Fruit fly (Drosophila melanogaster) whole organism, prepupa: ENCODE data around the gene CG46462.

Experiments used
- Blimp-1 ChIP-seq: fragments of 200-800 bp; sonication (Bioruptor generic); optimal IDR thresholded peaks from 3 replicates; lab custom pipeline; 2017; ENCODE audit warnings: missing biosample characterization, missing genetic modification characterization, mild to moderate bottlenecking, moderate library complexity, missing genetic modification reagents
- CG10631 ChIP-seq: fragments of 200-800 bp; sonication (Bioruptor generic); optimal IDR thresholded peaks from 2 replicates; lab custom pipeline; 2016; ENCODE audit warnings: missing biosample characterization, missing genetic modification characterization
- CG10669 ChIP-seq: fragments of 200-800 bp; sonication (Bioruptor generic); optimal IDR thresholded peaks from 3 replicates; lab custom pipeline; 2018; ENCODE audit warnings: missing biosample characterization, mild to moderate bottlenecking, missing genetic modification characterization, moderate library complexity
- CG11902 ChIP-seq: fragments of 200-800 bp; sonication (Bioruptor generic); optimal IDR thresholded peaks from 3 replicates; lab custom pipeline; 2016; ENCODE audit warnings: missing biosample characterization, missing genetic modification characterization
- CG15336 ChIP-seq: fragments of 200-800 bp; sonication (Bioruptor generic); IDR thresholded peaks from 2 replicates; pipeline ENCODE4 v1.3.6; 2022; ENCODE audit warnings: missing biosample characterization, missing genetic modification characterization
- CG1621 ChIP-seq: fragments of 200-800 bp; sonication (Bioruptor generic); optimal IDR thresholded peaks from 3 replicates; lab custom pipeline; 2018; ENCODE audit warnings: missing biosample characterization, mild to moderate bottlenecking, missing genetic modification characterization
- CG3032 ChIP-seq: fragments of 200-800 bp; optimal IDR thresholded peaks from 2 replicates; lab custom pipeline; 2019; ENCODE audit warnings: missing biosample characterization, mild to moderate bottlenecking, missing genetic modification characterization, moderate library complexity
- CG34406 ChIP-seq: fragments of 200-800 bp; sonication (Bioruptor generic); optimal IDR thresholded peaks from 3 replicates; lab custom pipeline; 2016; ENCODE audit warnings: missing biosample characterization, missing genetic modification characterization
- CG6163 ChIP-seq: fragments of 200-800 bp; sonication (Bioruptor generic); IDR thresholded peaks from 3 replicates; pipeline ENCODE4 v1.3.6; 2022; ENCODE audit warnings: missing biosample characterization, missing genetic modification characterization
- CG6276 ChIP-seq: fragments of 200-800 bp; sonication (Bioruptor generic); optimal IDR thresholded peaks from 2 replicates; lab custom pipeline; 2017; ENCODE audit warnings: missing biosample characterization, mild to moderate bottlenecking, missing genetic modification characterization
- CG6792 ChIP-seq: fragments of 200-800 bp; sonication (Bioruptor generic); optimal IDR thresholded peaks from 3 replicates; lab custom pipeline; 2016; ENCODE audit warnings: missing biosample characterization, missing genetic modification characterization
- CG6808 ChIP-seq: fragments of 200-800 bp; sonication (Bioruptor generic); optimal IDR thresholded peaks from 3 replicates; lab custom pipeline; 2017; ENCODE audit warnings: missing biosample characterization, missing genetic modification characterization, mild to moderate bottlenecking, moderate library complexity, missing genetic modification reagents
- CG6854 ChIP-seq: fragments of 200-800 bp; sonication (Bioruptor generic); optimal IDR thresholded peaks from 2 replicates; lab custom pipeline; 2017; ENCODE audit warnings: missing biosample characterization, mild to moderate bottlenecking, missing genetic modification characterization
- CG7368 ChIP-seq: fragments of 200-800 bp; sonication (Bioruptor generic); optimal IDR thresholded peaks from 3 replicates; lab custom pipeline; 2016; ENCODE audit warnings: missing biosample characterization, missing genetic modification characterization
- Eip78C ChIP-seq: fragments of 200-800 bp; sonication (Bioruptor generic); peaks from one replicate; lab custom pipeline; 2016; ENCODE audit warnings: missing biosample characterization, missing genetic modification characterization
- Ets96B ChIP-seq: fragments of 200-800 bp; optimal IDR thresholded peaks from 2 replicates; lab custom pipeline; 2019; ENCODE audit warnings: missing biosample characterization, mild to moderate bottlenecking, missing genetic modification characterization, moderate library complexity
- Hr38 ChIP-seq: sonication (Bioruptor generic); optimal IDR thresholded peaks from 2 replicates; lab custom pipeline; 2016; ENCODE audit warnings: missing biosample characterization, missing genetic modification characterization
- Lpt ChIP-seq: fragments of 200-800 bp; sonication (Bioruptor generic); optimal IDR thresholded peaks from 3 replicates; lab custom pipeline; 2016; ENCODE audit warnings: missing biosample characterization, missing genetic modification characterization
- Met ChIP-seq: fragments of 200-800 bp; sonication (Bioruptor generic); optimal IDR thresholded peaks from 3 replicates; lab custom pipeline; 2016; ENCODE audit warnings: missing biosample characterization, missing genetic modification characterization
- Smox ChIP-seq: fragments of 200-800 bp; sonication (Bioruptor generic); optimal IDR thresholded peaks from 3 replicates; lab custom pipeline; 2016; ENCODE audit warnings: missing biosample characterization, missing genetic modification characterization
- Sox14 ChIP-seq: fragments of 200-800 bp; sonication (Bioruptor generic); optimal IDR thresholded peaks from 3 replicates; lab custom pipeline; 2016; ENCODE audit warnings: missing biosample characterization, missing genetic modification characterization
- achi ChIP-seq: fragments of 200-800 bp; sonication (Bioruptor generic); optimal IDR thresholded peaks from 3 replicates; lab custom pipeline; 2016; ENCODE audit warnings: missing biosample characterization, missing genetic modification characterization
- dac ChIP-seq: fragments of 200-800 bp; sonication (Bioruptor generic); optimal IDR thresholded peaks from 2 replicates; lab custom pipeline; 2017; ENCODE audit warnings: missing biosample characterization, mild to moderate bottlenecking, missing genetic modification characterization
- dsx ChIP-seq: fragments of 200-800 bp; optimal IDR thresholded peaks from 3 replicates; lab custom pipeline; 2019; ENCODE audit warnings: missing biosample characterization, mild to moderate bottlenecking, missing genetic modification characterization, moderate library complexity; ENCODE audit not compliant: poor library complexity, severe bottlenecking
- eg ChIP-seq: fragments of 200-800 bp; sonication (Bioruptor generic); IDR thresholded peaks from 3 replicates; pipeline ENCODE4 v1.3.6; 2022; ENCODE audit warnings: missing biosample characterization, missing genetic modification characterization
- esn ChIP-seq: fragments of 200-800 bp; sonication (Bioruptor generic); optimal IDR thresholded peaks from 2 replicates; lab custom pipeline; 2016; ENCODE audit warnings: missing biosample characterization, mild to moderate bottlenecking, missing genetic modification characterization, moderate library complexity
- fkh ChIP-seq: fragments of 200-800 bp; sonication (Bioruptor generic); optimal IDR thresholded peaks from 3 replicates; lab custom pipeline; 2017; ENCODE audit warnings: missing biosample characterization, mild to moderate bottlenecking, missing genetic modification characterization, moderate library complexity
- lz ChIP-seq: fragments of 200-800 bp; sonication (Bioruptor generic); optimal IDR thresholded peaks from 3 replicates; lab custom pipeline; 2016; ENCODE audit warnings: missing biosample characterization, missing genetic modification characterization
- ss ChIP-seq, 2 experiments: fragments of 200-800 bp; sonication (Bioruptor generic); optimal IDR thresholded peaks; 2 replicates in 1 of 2; 3 replicates in 1 of 2; lab custom pipeline; 2017 to 2018; ENCODE audit warnings: mild to moderate bottlenecking in 2 of 2, missing biosample characterization in 2 of 2, missing genetic modification characterization in 2 of 2, moderate library complexity in 1 of 2
- topi ChIP-seq: fragments of 200-800 bp; sonication (Bioruptor generic); optimal IDR thresholded peaks from 3 replicates; lab custom pipeline; 2016; ENCODE audit warnings: missing biosample characterization, missing genetic modification characterization
- vri ChIP-seq: fragments of 200-800 bp; sonication (Bioruptor generic); optimal IDR thresholded peaks from 3 replicates; lab custom pipeline; 2016; ENCODE audit warnings: missing biosample characterization, mild to moderate bottlenecking, missing genetic modification characterization

The CG46462 gene

dm6 chr3L:19908201-19909127 lies 23.0 kb upstream of the CG46462 start:
- peak; percentile 39; the same call in 1 of the 3 replicates for TF ChIP-seq eg (GFP tag; lab: Robert Waterston, UW)
- TF ChIP-seq Blimp-1 (GFP tag; lab: Kevin White, UChicago) = peak; percentile 40
- peak; percentile 61; the same call in 2 of the 3 replicates for TF ChIP-seq CG6163 (GFP tag; lab: Robert Waterston, UW)
- TF ChIP-seq dac (GFP tag; lab: Kevin White, UChicago) = no peak
- no peak for TF ChIP-seq CG10631 (GFP tag; lab: Kevin White, UChicago)
- peak in 1 of 2 experiments; percentile 4 for TF ChIP-seq ss (GFP tag; optimal IDR thresholded peaks at IDR 0.05; lab: Kevin White, UChicago)
- TF ChIP-seq CG6792 (GFP tag; lab: Kevin White, UChicago) = no peak
- TF ChIP-seq vri (GFP tag; lab: Kevin White, UChicago) = peak; percentile 65
- peak; percentile 9 for TF ChIP-seq CG6808
- no peak for TF ChIP-seq CG1621 (tag; lab: Kevin White, UChicago)
- peak; percentile 11 for TF ChIP-seq Lpt (GFP tag; lab: Kevin White, UChicago)
- no peak for TF ChIP-seq topi (GFP tag; lab: Kevin White, UChicago)
- no peak for TF ChIP-seq CG11902 (GFP tag; lab: Kevin White, UChicago)
- TF ChIP-seq CG15336 (GFP tag; lab: Robert Waterston, UW) = 0 out of 2 replicates have a peak, but pooled peaks have one; percentile 13
- TF ChIP-seq Hr38 (GFP tag; lab: Kevin White, UChicago) = no peak
- TF ChIP-seq, all 60 proteins: peak for 8

dm6 chr3L:19909234-19910053 lies 22.0 kb upstream of the CG46462 start:
- TF ChIP-seq CG6792 (GFP tag; lab: Kevin White, UChicago) (peak; percentile 5), CG6276 (GFP tag; lab: Kevin White, UChicago) (no peak), eg (GFP tag; lab: Robert Waterston, UW) (0 out of 3 replicates have a peak, but pooled peaks have one; percentile 15), CG6163 (GFP tag; lab: Robert Waterston, UW) (peak; percentile 46; the same call in 2 of the 3 replicates), achi (GFP tag; lab: Kevin White, UChicago) (no peak), Blimp-1 (GFP tag; lab: Kevin White, UChicago) (no peak), Ets96B (no peak), Eip78C (peak; percentile 72), dsx (GFP tag; lab: Kevin White, UChicago) (peak; percentile 91), CG6854 (no peak), CG7368 (GFP tag; lab: Kevin White, UChicago) (no peak), Smox (GFP tag; lab: Kevin White, UChicago) (no peak), CG34406 (GFP tag; lab: Kevin White, UChicago) (peak; percentile 8), esn (peak; percentile 10), Sox14 (GFP tag; lab: Kevin White, UChicago) (peak; percentile 74), CG3032 (no peak), lz (GFP tag; lab: Kevin White, UChicago) (peak; percentile 27), CG6808 (no peak), CG10631 (GFP tag; lab: Kevin White, UChicago) (no peak), CG10669 (no peak), CG1621 (tag; lab: Kevin White, UChicago) (peak; percentile 42)

DNA sequence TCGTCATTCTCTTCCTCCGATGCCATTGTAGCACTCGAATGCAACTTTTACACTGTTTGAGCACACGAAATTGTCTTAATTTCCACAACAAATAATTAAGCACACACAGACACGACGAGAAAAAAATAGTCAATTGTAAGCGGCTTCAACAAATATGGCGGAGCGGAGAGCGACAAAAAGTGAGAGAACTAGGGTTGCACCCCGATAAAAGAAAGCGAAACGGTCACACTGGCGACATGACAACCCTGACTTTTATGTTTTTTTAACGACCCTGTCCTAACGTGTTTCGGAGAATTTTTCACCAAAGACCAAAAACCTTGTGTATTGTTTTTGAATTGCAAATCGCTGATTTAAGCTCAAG lies 21.5 kb upstream of the CG46462 start, which contains the start of the genes Mi-2 and Prp3:
Mi-2 (minus strand) TSS at position 162 of the 361 bp plus-strand sequence.
Prp3 (plus strand) TSS at position 247 of the 361 bp plus-strand sequence.
- TF ChIP-seq CG6163 (GFP tag; lab: Robert Waterston, UW) (peak; percentile 48; the same call in 2 of the 3 replicates), Eip78C (peak; percentile 54), CG7368 (GFP tag; lab: Kevin White, UChicago) (no peak), fkh (GFP tag; lab: Kevin White, UChicago) (peak; percentile 71), Met (GFP tag; lab: Kevin White, UChicago) (no peak), Sox14 (GFP tag; lab: Kevin White, UChicago) (peak; percentile 31), Lpt (GFP tag; lab: Kevin White, UChicago) (no peak)
